Worm (Caenorhabditis elegans) whole organism, L2 larva: ENCODE data around the gene B0507.1.

Experiments
- F13H6.1 ChIP-seq: sonication (generic microtip); optimal IDR thresholded peaks from 2 replicates; lab custom pipeline; 2016; ENCODE audit warnings: missing genetic modification characterization, missing compliant biosample characterization
- Y55F3AM.14 ChIP-seq: fragments of 200-800 bp; sonication (Bioruptor generic); optimal IDR thresholded peaks from 2 replicates; lab custom pipeline; 2018; ENCODE audit warnings: mild to moderate bottlenecking, missing genetic modification characterization, missing compliant biosample characterization
- alr-1 ChIP-seq: fragments of 150-350 bp; optimal IDR thresholded peaks from 2 replicates; lab custom pipeline; 2014; ENCODE audit warnings: missing biosample characterization, missing genetic modification characterization
- aly-2 ChIP-seq: fragments of 150-350 bp; optimal IDR thresholded peaks from 2 replicates; lab custom pipeline; 2014; ENCODE audit warnings: missing biosample characterization, missing genetic modification characterization
- ama-1 ChIP-seq: fragments of 150-350 bp; optimal IDR thresholded peaks from 2 replicates; lab custom pipeline; 2018; ENCODE audit warnings: inconsistent platforms
- blmp-1 ChIP-seq: sonication (generic microtip); optimal IDR thresholded peaks from 2 replicates; lab custom pipeline; 2017; ENCODE audit warnings: missing genetic modification characterization, mild to moderate bottlenecking, missing compliant biosample characterization, antibody characterized with exemption, moderate library complexity; ENCODE audit not compliant: insufficient read depth
- ceh-16 ChIP-seq: fragments of 150-350 bp; optimal IDR thresholded peaks from 2 replicates; lab custom pipeline; 2014; ENCODE audit warnings: missing biosample characterization, missing genetic modification characterization
- ceh-82 ChIP-seq: fragments of 150-350 bp; optimal IDR thresholded peaks from 2 replicates; lab custom pipeline; 2014; ENCODE audit warnings: missing biosample characterization, missing genetic modification characterization
- crh-2 ChIP-seq: sonication (generic microtip); optimal IDR thresholded peaks from 2 replicates; lab custom pipeline; 2017; ENCODE audit warnings: missing biosample characterization, missing genetic modification characterization
- dmd-4 ChIP-seq: sonication (generic microtip); optimal IDR thresholded peaks from 2 replicates; lab custom pipeline; 2017; ENCODE audit warnings: missing biosample characterization, missing genetic modification characterization
- elt-1 ChIP-seq: fragments of 150-350 bp; optimal IDR thresholded peaks from 2 replicates; lab custom pipeline; 2014; ENCODE audit warnings: missing biosample characterization, missing genetic modification characterization
- elt-3 ChIP-seq: sonication (generic microtip); optimal IDR thresholded peaks from 2 replicates; lab custom pipeline; 2017; ENCODE audit warnings: missing biosample characterization, missing genetic modification characterization
- fos-1 ChIP-seq: fragments of 150-350 bp; optimal IDR thresholded peaks from 2 replicates; lab custom pipeline; 2014; ENCODE audit warnings: missing biosample characterization, missing genetic modification characterization
- lsy-2 ChIP-seq, 2 experiments: fragments of 150-350 bp in 1 of 2; sonication (generic microtip) in 1 of 2; optimal IDR thresholded peaks; 2 replicates each; lab custom pipeline; 2014 to 2017; ENCODE audit warnings: missing biosample characterization in 2 of 2, missing genetic modification characterization in 2 of 2
- mab-5 ChIP-seq: fragments of 150-350 bp; optimal IDR thresholded peaks from 2 replicates; lab custom pipeline; 2014; ENCODE audit warnings: missing biosample characterization, missing genetic modification characterization
- mdl-1 ChIP-seq, 2 experiments: fragments of 150-350 bp in 1 of 2; sonication (generic microtip) in 1 of 2; optimal IDR thresholded peaks; 2 replicates each; lab custom pipeline; 2017; ENCODE audit warnings: missing biosample characterization in 2 of 2, missing genetic modification characterization in 2 of 2
- nhr-10 ChIP-seq: sonication (generic microtip); optimal IDR thresholded peaks from 2 replicates; lab custom pipeline; 2017; ENCODE audit warnings: missing biosample characterization, missing genetic modification characterization
- nhr-11 ChIP-seq: fragments of 150-350 bp; optimal IDR thresholded peaks from 2 replicates; lab custom pipeline; 2014; ENCODE audit warnings: missing biosample characterization, missing genetic modification characterization
- nhr-12 ChIP-seq: fragments of 150-350 bp; optimal IDR thresholded peaks from 2 replicates; lab custom pipeline; 2014; ENCODE audit warnings: missing biosample characterization, missing genetic modification characterization
- nhr-129 ChIP-seq: fragments of 150-350 bp; optimal IDR thresholded peaks from 2 replicates; lab custom pipeline; 2014; ENCODE audit warnings: missing biosample characterization, missing genetic modification characterization
- nhr-25 ChIP-seq: fragments of 150-350 bp; sonication (generic microtip); optimal IDR thresholded peaks from 3 replicates; lab custom pipeline; 2014; ENCODE audit warnings: missing biosample characterization, missing genetic modification characterization
- peb-1 ChIP-seq: fragments of 150-350 bp; optimal IDR thresholded peaks from 2 replicates; lab custom pipeline; 2014; ENCODE audit warnings: missing biosample characterization, missing genetic modification characterization
- skn-1 ChIP-seq: sonication (generic microtip); optimal IDR thresholded peaks from 2 replicates; lab custom pipeline; 2017; ENCODE audit warnings: missing biosample characterization, missing genetic modification characterization
- sma-9 ChIP-seq, 2 experiments: fragments of 150-350 bp in 1 of 2; sonication (generic microtip) in 1 of 2; optimal IDR thresholded peaks; 2 replicates each; lab custom pipeline; 2014 to 2016; ENCODE audit warnings: missing genetic modification characterization in 2 of 2, mild to moderate bottlenecking in 1 of 2, missing biosample characterization in 1 of 2, missing compliant biosample characterization in 1 of 2, missing genetic modification reagents in 1 of 2, moderate library complexity in 1 of 2
- snpc-4 ChIP-seq: fragments of 150-350 bp; optimal IDR thresholded peaks from 2 replicates; lab custom pipeline; 2014; ENCODE audit warnings: missing biosample characterization, missing genetic modification characterization
- unc-39 ChIP-seq: fragments of 150-350 bp; optimal IDR thresholded peaks from 2 replicates; lab custom pipeline; 2014; ENCODE audit warnings: missing biosample characterization, missing genetic modification characterization
- unc-55 ChIP-seq: fragments of 150-350 bp; sonication (generic microtip); optimal IDR thresholded peaks from 3 replicates; lab custom pipeline; 2014; ENCODE audit warnings: missing biosample characterization, missing genetic modification reagents, missing genetic modification characterization
- unc-62 ChIP-seq: fragments of 150-350 bp; optimal IDR thresholded peaks from 2 replicates; lab custom pipeline; 2014; ENCODE audit warnings: missing biosample characterization, missing genetic modification reagents, missing genetic modification characterization
- zag-1 ChIP-seq: fragments of 150-350 bp; optimal IDR thresholded peaks from 2 replicates; lab custom pipeline; 2014; ENCODE audit warnings: missing biosample characterization, missing genetic modification characterization
- ztf-1 ChIP-seq: fragments of 200-800 bp; sonication (Bioruptor generic); conservative IDR thresholded peaks from 2 replicates; pipeline ENCODE4 v1.3.6; 2022; ENCODE audit warnings: missing genetic modification characterization, missing compliant biosample characterization
- ztf-11 ChIP-seq: sonication (generic microtip); optimal IDR thresholded peaks from 2 replicates; lab custom pipeline; 2017; ENCODE audit warnings: missing biosample characterization, missing genetic modification characterization
- ztf-4 ChIP-seq: fragments of 150-350 bp; optimal IDR thresholded peaks from 2 replicates; lab custom pipeline; 2014; ENCODE audit warnings: missing biosample characterization, missing genetic modification characterization

B0507.1 gene

ce11 chrV:8785526-8785925 is 9.2 kb downstream of the B0507.1 start:
- no peak for TF ChIP-seq nhr-25 (tag; lab: Kevin White, UChicago)
- TF ChIP-seq F13H6.1 = peak; percentile 50
- TF ChIP-seq nhr-129 (tag; lab: Kevin White, UChicago) = peak; percentile 72
- TF ChIP-seq fos-1 (tag; lab: Kevin White, UChicago) = peak; percentile 30
- TF ChIP-seq, all 48 proteins: peak for 3

DNA sequence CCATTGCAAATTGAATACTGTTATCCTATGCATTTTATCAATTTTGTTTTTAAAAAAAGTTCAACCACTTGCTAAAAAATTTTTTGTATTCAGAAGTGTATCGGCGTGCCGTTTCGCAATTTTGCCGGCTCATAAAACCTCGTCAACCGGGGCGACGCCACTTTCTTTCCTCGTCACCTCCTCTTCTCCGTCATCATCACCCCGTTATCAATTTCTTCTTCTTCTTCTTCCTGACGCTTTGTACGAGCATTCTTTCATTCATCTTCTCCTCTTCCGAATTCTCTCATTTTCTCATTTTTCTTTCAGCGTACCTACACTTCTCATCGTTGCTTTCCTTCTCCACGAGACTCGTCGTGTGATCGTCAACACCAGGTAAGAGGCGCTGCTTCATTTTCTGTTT is 9.9 kb downstream of the B0507.1 start, which contains the start of gene sup-37:
Gene sup-37, plus strand, starts transcription at position 301 of the 400 bp plus-strand sequence.
- TF ChIP-seq unc-62 (GFP tag; lab: Kevin White, UChicago) (no peak), unc-55 (no peak), mab-5 (tag; lab: Kevin White, UChicago) (no peak), unc-39 (tag; lab: Kevin White, UChicago) (no peak), ztf-11 (no peak), Y55F3AM.14 (no peak), fos-1 (tag; lab: Kevin White, UChicago) (no peak), sma-9 (GFP tag; optimal IDR thresholded peaks at IDR 0.05; lab: Kevin White, UChicago) (no peak), sma-9 (tag; optimal IDR thresholded peaks at IDR 0.05; lab: Kevin White, UChicago) (no peak), ztf-1 (GFP tag; lab: Robert Waterston, UW) (no peak), ceh-82 (tag; lab: Kevin White, UChicago) (no peak), ama-1 (lab: Kevin White, UChicago) (no peak), skn-1 (tag; lab: Kevin White, UChicago) (no peak), elt-3 (tag; lab: Kevin White, UChicago) (no peak), elt-1 (tag; lab: Kevin White, UChicago) (no peak), nhr-12 (tag; lab: Kevin White, UChicago) (no peak), zag-1 (tag; lab: Kevin White, UChicago) (no peak), lsy-2 (tag; optimal IDR thresholded peaks at IDR 0.05; lab: Kevin White, UChicago) (no peak), mdl-1 (tag; optimal IDR thresholded peaks at IDR 0.05; lab: Kevin White, UChicago) (no peak)

DNA sequence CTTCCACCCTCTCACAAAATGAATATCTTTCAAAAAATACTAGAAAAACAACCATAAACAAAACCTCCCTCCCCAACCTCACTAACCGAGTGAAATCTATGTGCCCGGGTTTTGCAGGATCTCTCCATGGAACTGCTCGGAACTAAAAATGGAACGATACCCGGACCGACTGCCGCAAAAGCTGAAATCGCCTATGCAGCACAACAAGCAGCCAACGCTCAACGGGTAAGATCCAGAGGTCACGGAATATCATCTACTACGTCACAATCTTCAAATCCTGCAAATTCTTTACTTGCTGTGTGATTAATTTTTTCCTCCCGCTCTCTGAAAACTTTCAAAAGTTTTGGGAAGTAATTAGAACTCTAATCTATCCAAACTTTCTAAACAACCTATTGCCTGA is 13.0 kb downstream of the B0507.1 start:
- no peak for TF ChIP-seq nhr-129 (tag; lab: Kevin White, UChicago)
- TF ChIP-seq mdl-1 (tag; optimal IDR thresholded peaks at IDR 0.05; lab: Kevin White, UChicago) = no peak
- TF ChIP-seq mab-5 (tag; lab: Kevin White, UChicago) = no peak
- no peak for TF ChIP-seq ztf-11
- no peak for TF ChIP-seq elt-1 (tag; lab: Kevin White, UChicago)
- TF ChIP-seq zag-1 (tag; lab: Kevin White, UChicago) = no peak
- TF ChIP-seq nhr-12 (tag; lab: Kevin White, UChicago) = no peak
- TF ChIP-seq alr-1 = no peak
- no peak for TF ChIP-seq blmp-1
- TF ChIP-seq aly-2 (tag; lab: Kevin White, UChicago) = no peak

DNA sequence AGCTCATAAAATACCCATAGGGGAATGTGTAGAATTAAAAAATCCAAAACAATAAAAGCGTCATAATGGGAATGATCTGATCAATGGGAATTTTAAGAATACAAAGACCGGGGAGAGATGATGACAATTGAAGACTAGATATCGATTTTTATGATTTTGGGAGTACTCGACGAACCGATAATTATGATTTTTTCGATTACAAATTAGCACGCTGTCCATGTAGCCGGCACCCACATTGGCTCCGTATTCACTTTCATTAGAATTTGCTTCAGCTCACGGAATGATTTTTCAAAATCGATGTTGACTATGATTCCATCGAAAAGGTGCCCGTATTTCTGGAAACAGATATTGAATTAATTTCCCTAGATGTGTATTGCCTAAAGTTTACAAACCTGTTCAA is 16.4 kb downstream of the B0507.1 start:
- TF ChIP-seq peb-1 (tag; lab: Kevin White, UChicago) (no peak), nhr-10 (tag; lab: Kevin White, UChicago) (no peak), dmd-4 (no peak), nhr-12 (tag; lab: Kevin White, UChicago) (no peak), nhr-11 (tag; lab: Kevin White, UChicago) (no peak), snpc-4 (tag; lab: Kevin White, UChicago) (no peak), skn-1 (tag; lab: Kevin White, UChicago) (no peak), unc-62 (GFP tag; lab: Kevin White, UChicago) (no peak), ceh-16 (tag; lab: Kevin White, UChicago) (no peak), ztf-4 (tag; lab: Kevin White, UChicago) (no peak)

- TF ChIP-seq mdl-1 (tag; optimal IDR thresholded peaks at IDR 0.05; lab: Kevin White, UChicago) (no peak), nhr-25 (tag; lab: Kevin White, UChicago) (no peak), fos-1 (tag; lab: Kevin White, UChicago) (peak; percentile 66), elt-1 (tag; lab: Kevin White, UChicago) (no peak), crh-2 (tag; lab: Kevin White, UChicago) (no peak)
These were observed 19.1 kb downstream of the B0507.1 start for ce11 chrV:8795499-8795898.

DNA sequence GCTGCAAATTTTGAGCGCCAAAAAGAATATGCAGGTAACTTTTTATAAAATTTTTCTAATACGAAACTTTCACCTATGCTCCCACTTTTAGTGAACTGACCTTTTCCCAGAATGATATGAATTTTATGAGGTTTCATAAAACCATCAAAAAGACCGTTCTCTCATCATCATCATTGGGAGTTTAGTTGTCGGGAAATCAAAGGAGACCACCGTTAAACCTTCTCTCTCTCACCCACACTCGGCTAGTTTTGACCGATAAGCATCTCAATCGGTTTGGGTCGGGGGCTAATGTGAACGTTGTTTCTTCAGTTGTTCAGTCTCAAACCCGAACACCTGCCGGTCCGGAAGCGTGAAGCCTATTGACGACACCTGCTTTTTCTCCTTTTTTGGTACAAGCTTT is 19.9 kb downstream of the B0507.1 start:
- TF ChIP-seq fos-1 (tag; lab: Kevin White, UChicago) (peak; percentile 54), ceh-16 (tag; lab: Kevin White, UChicago) (no peak), F13H6.1 (no peak)
- TF ChIP-seq, all 48 proteins: peak for 1
